Fruit fly (Drosophila melanogaster): ENCODE data around the gene CG44044.

The CG44044 gene

DNA sequence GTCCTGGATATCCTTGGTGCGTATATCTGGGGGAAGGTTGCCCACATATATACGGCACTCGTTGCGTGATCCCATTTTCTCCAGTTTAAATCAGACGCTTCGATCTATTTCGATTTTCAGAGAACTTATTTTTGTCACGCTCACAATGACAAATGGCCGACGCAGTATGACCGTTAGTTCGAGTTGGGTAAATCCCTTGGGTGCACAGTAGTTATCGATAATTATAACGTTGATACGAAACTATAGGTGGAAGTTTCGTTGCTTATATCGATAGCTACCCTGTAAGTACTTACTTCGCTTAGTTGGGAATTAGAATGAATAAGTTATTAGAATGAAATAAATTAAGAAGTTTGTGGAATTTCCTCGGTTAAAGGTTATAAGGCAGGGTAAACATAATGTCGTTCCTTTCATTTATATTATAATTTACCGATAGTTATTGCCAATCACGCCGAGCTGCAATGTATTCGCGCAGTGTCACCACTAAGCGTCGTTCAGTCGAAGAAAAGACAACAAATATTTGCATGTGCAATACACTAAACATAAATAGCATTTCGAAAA lies 20.3 kb downstream of the CG44044 start, which contains the start of the genes SF2 and pad:
Gene SF2, minus strand, starts transcription at position 172 of the 558 bp plus-strand sequence.
Gene pad, plus strand, starts transcription at position 502 of the 558 bp plus-strand sequence.
- TF ChIP-seq cnc (optimal IDR thresholded peaks at IDR 0.05) (no peak), bab1 (GFP tag; optimal IDR thresholded peaks at IDR 0.05) (peak; percentile 89), Clk (GFP tag; optimal IDR thresholded peaks at IDR 0.05) (peak; percentile 73), CG33017 (tag; optimal IDR thresholded peaks at IDR 0.05) (no peak), Hr96 (GFP tag; optimal IDR thresholded peaks at IDR 0.05) (peak; percentile 86), tj (GFP tag; optimal IDR thresholded peaks at IDR 0.05) (peak; percentile 63), pad (GFP tag; optimal IDR thresholded peaks at IDR 0.05) (peak; percentile 85), CG14711 (tag; optimal IDR thresholded peaks at IDR 0.05) (peak; percentile 77), kay (GFP tag; ENCODE audit: borderline replicate concordance) (peak; percentile 84), CG11617 (GFP tag; optimal IDR thresholded peaks at IDR 0.05) (peak; percentile 87), CG5204 (GFP tag; optimal IDR thresholded peaks at IDR 0.05) (peak; percentile 90), CG7045 (GFP tag; optimal IDR thresholded peaks at IDR 0.05) (peak; percentile 82), cic (GFP tag; optimal IDR thresholded peaks at IDR 0.05) (peak; percentile 53), CG7101 (tag; optimal IDR thresholded peaks at IDR 0.05) (peak; percentile 83), Mnt (GFP tag; optimal IDR thresholded peaks at IDR 0.05) (peak; percentile 90), toe (GFP tag; optimal IDR thresholded peaks at IDR 0.05) (peak; percentile 94), ovo (GFP tag; optimal IDR thresholded peaks at IDR 0.05) (peak; percentile 90), CG1620 (GFP tag; optimal IDR thresholded peaks at IDR 0.05) (peak; percentile 92), CG12768 (GFP tag; optimal IDR thresholded peaks at IDR 0.05) (peak; percentile 53), Crg-1 (GFP tag; optimal IDR thresholded peaks at IDR 0.05) (peak; percentile 87)

DNA sequence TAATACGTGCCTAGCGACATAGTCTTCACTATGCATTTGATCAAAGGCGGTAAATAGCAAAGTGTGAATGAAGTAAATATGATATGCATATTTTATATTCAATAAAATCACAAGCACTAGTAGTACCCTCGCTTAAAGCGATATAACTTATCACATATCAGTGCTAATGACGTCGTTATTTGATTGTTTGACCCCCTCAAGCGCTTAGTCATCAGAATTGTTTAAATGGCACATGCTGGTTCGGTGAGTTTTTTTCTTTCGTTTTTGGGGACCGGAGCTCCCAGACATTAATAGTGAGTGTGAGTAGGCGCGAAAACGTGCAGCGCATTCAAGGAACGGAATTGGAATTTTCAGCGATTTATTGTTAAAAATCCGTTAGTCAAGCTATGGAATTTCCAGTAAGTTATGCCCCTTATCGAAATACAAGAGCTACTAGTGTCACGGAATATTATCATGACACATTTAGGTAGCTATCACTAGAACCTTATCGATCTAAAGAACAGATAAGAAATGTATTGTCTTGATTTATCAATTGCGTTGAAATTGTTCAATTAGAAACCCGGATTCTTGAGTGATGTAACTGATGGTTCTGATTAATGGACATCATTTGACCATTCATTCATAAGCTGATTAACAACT lies 26.1 kb downstream of the CG44044 start:
- no peak for TF ChIP-seq Clk (GFP tag; optimal IDR thresholded peaks at IDR 0.05)
- peak; percentile 54 for TF ChIP-seq tj (GFP tag; optimal IDR thresholded peaks at IDR 0.05)
- no peak for TF ChIP-seq CG5204 (GFP tag; optimal IDR thresholded peaks at IDR 0.05)
- TF ChIP-seq cic (GFP tag; optimal IDR thresholded peaks at IDR 0.05), result peak; percentile 26
- peak; percentile 96 for TF ChIP-seq kay (GFP tag; ENCODE audit: borderline replicate concordance)

DNA sequence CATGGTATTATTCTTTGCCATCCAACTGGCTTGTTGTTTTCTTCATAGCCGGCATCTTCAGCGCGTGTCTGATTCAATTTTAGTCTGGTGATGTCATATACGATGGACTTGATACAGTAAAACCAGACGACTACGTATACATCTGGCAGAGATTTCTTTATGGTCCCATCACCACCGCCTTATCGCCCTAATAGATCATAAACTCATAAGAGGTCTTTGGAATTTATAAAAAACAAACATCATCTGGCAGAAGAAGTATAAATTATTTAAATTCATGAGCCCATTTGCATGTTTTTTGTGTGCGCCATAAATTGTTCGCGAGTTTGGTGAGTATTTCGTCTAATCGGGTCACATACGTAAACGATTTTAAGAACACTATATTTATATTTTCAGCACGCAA lies 26.7 kb downstream of the CG44044 start:
- TF ChIP-seq Mnt (GFP tag; optimal IDR thresholded peaks at IDR 0.05) (no peak), cnc (optimal IDR thresholded peaks at IDR 0.05) (no peak), CG5204 (GFP tag; optimal IDR thresholded peaks at IDR 0.05) (no peak), Clk (GFP tag; optimal IDR thresholded peaks at IDR 0.05) (no peak)

DNA sequence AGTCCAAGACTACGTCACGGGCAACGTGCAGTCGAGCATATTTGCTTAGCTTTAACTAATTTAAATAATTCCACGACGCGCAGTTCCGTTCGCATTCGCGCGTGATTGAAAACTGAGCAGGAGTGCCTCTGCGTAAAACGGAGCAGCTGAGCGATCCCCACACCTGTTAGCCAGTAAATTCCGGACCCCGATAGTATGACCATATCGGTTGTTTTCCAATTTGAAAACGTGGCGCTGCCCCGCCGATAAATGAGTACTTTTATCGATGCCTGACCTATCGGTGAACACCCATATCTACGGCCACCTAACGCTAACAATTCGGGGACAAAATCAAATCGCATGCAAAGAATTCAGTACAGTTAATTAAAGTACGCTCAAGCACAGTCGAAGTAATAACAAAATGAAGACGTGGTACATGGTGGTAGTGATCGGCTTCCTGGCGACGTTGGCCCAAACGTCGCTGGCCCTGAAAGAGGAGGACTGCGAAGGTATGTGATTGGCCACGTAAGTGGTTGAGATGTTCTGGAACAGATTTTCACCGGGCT lies 27.5 kb downstream of the CG44044 start, which contains the start of the genes CG14879 and Manf:
Gene CG14879, minus strand, starts transcription at position 116 of the 545 bp plus-strand sequence.
Gene Manf, plus strand, starts transcription at position 294 of the 545 bp plus-strand sequence.
- TF ChIP-seq CG1620 (GFP tag; optimal IDR thresholded peaks at IDR 0.05), result no peak
- no peak for TF ChIP-seq CG12768 (GFP tag; optimal IDR thresholded peaks at IDR 0.05)
- peak; percentile 19 for TF ChIP-seq CG7101 (tag; optimal IDR thresholded peaks at IDR 0.05)
- TF ChIP-seq pad (GFP tag; optimal IDR thresholded peaks at IDR 0.05), result peak; percentile 13
- TF ChIP-seq bab1 (GFP tag; optimal IDR thresholded peaks at IDR 0.05), result peak; percentile 65
- no peak for TF ChIP-seq Clk (GFP tag; optimal IDR thresholded peaks at IDR 0.05)
- TF ChIP-seq Crg-1 (GFP tag; optimal IDR thresholded peaks at IDR 0.05), result no peak
- TF ChIP-seq Mnt (GFP tag; optimal IDR thresholded peaks at IDR 0.05), result peak; percentile 63
- peak; percentile 43 for TF ChIP-seq cic (GFP tag; optimal IDR thresholded peaks at IDR 0.05)
- no peak for TF ChIP-seq CG11617 (GFP tag; optimal IDR thresholded peaks at IDR 0.05)
- peak; percentile 65 for TF ChIP-seq tj (GFP tag; optimal IDR thresholded peaks at IDR 0.05)
- TF ChIP-seq CG14711 (tag; optimal IDR thresholded peaks at IDR 0.05), result no peak
- no peak for TF ChIP-seq kay (GFP tag; ENCODE audit: borderline replicate concordance)
- TF ChIP-seq CG33017 (tag; optimal IDR thresholded peaks at IDR 0.05), result no peak
- TF ChIP-seq ovo (GFP tag; optimal IDR thresholded peaks at IDR 0.05), result no peak

DNA sequence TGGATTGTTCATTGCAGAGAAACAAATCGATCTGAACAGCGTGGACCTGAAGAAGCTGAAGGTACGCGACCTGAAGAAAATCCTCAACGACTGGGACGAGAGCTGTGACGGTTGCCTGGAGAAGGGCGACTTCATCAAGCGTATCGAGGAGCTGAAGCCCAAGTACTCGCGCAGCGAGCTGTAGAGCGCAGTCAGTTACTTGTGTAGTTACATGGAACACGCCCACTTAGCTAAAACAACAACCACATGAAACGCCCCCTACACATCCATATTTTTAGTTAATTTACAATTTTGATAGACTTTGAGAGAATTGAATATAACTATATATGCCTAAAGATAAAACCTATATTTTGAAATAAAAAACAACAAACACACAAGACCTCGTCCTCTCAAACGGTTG lies 28.8 kb downstream of the CG44044 start:
- TF ChIP-seq bab1 (GFP tag; optimal IDR thresholded peaks at IDR 0.05), result no peak
- no peak for TF ChIP-seq cic (GFP tag; optimal IDR thresholded peaks at IDR 0.05)
- no peak for TF ChIP-seq Crg-1 (GFP tag; optimal IDR thresholded peaks at IDR 0.05)
- no peak for TF ChIP-seq Clk (GFP tag; optimal IDR thresholded peaks at IDR 0.05)
- TF ChIP-seq pad (GFP tag; optimal IDR thresholded peaks at IDR 0.05), result no peak
- TF ChIP-seq cnc (optimal IDR thresholded peaks at IDR 0.05), result no peak
- no peak for TF ChIP-seq Mnt (GFP tag; optimal IDR thresholded peaks at IDR 0.05)
- no peak for TF ChIP-seq toe (GFP tag; optimal IDR thresholded peaks at IDR 0.05)
- no peak for TF ChIP-seq kay (GFP tag; ENCODE audit: borderline replicate concordance)
- no peak for TF ChIP-seq CG1620 (GFP tag; optimal IDR thresholded peaks at IDR 0.05)
- TF ChIP-seq CG33017 (tag; optimal IDR thresholded peaks at IDR 0.05), result no peak

DNA sequence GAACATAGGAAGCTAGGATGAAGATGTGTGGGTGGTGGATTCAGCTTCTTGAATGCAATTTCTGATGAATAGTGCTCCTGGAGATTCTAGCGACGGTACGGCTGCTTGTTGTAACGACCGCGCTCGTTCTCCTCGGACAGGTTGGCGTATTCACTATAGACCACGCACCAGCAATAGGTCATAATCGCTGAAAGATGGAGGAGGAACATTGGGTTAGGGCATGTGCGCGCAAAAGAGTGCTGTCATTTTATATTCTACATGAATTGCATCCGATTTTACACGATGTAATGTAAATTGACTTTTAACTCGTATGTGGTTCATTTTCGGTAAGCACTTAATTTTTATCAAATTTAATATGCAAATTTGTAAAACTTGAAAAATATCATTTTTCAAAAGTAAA lies 29.4 kb downstream of the CG44044 start:
- TF ChIP-seq pad (GFP tag; optimal IDR thresholded peaks at IDR 0.05), result peak; percentile 20
- no peak for TF ChIP-seq cic (GFP tag; optimal IDR thresholded peaks at IDR 0.05)
